Worm (Caenorhabditis elegans) whole organism, L1 larva: Measurements from ENCODE around the gene lin-24.

Experiments used
- mdl-1 ChIP-seq, 2 experiments: fragments of 150-350 bp; optimal IDR thresholded peaks; 2 replicates each; lab custom pipeline; 2014 to 2017; ENCODE audit warnings: missing biosample characterization in 2 of 2, missing genetic modification characterization in 2 of 2, inconsistent platforms in 1 of 2
- nhr-84 ChIP-seq: sonication (generic microtip); optimal IDR thresholded peaks from 2 replicates; lab custom pipeline; 2017; ENCODE audit warnings: missing biosample characterization, missing genetic modification characterization
- nhr-90 ChIP-seq: sonication (generic microtip); optimal IDR thresholded peaks from 2 replicates; lab custom pipeline; 2016; ENCODE audit warnings: mild to moderate bottlenecking, missing genetic modification characterization, missing compliant biosample characterization; ENCODE audit not compliant: poor library complexity
- pqm-1 ChIP-seq: sonication (generic microtip); optimal IDR thresholded peaks from 3 replicates; lab custom pipeline; 2017; ENCODE audit warnings: missing biosample characterization, missing genetic modification characterization

- no peak for TF ChIP-seq mdl-1 (tag; optimal IDR thresholded peaks at IDR 0.05; lab: Kevin White, UChicago)
- TF ChIP-seq nhr-90 (tag; lab: Kevin White, UChicago), result no peak
- no peak for TF ChIP-seq pqm-1
- TF ChIP-seq nhr-84 (tag; lab: Kevin White, UChicago), result no peak
Observed at ce11 chrIV:12080807-12081206, 48.5 kb upstream of the lin-24 start.
